Worm (Caenorhabditis elegans): Measurements from ENCODE around the gene R05F9.7.

DNA sequence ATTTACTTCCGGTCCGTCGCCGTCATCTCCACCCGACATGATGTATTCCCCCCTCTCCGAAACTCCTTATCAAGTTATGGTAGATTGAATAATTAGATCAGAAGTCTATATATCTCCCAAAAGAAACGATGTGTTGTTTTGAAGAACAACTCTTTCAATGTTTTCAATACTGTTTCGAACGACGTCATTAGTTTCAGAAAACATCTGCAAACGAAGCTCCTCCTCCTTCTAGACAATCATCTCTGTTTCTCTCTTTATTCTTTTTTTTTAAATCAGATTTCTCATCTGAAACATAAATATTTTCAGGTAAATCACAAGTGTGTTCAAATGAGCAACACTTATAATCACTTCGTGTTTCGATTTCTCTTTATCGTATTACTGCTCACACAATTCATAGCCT is 36.2 kb upstream of the R05F9.7 start, which contains the start of gene T23B7.3:
- TF ChIP-seq tab-1 (GFP tag; IDR thresholded peaks at IDR 0.05) (no peak), flt-1 (GFP tag; IDR thresholded peaks at IDR 0.05) (no peak), ztf-29 (GFP tag; IDR thresholded peaks at IDR 0.05) (no peak), T22C8.4 (GFP tag; IDR thresholded peaks at IDR 0.05) (no peak), cog-1 (tag; optimal IDR thresholded peaks at IDR 0.05) (no peak), med-1 (GFP tag; optimal IDR thresholded peaks at IDR 0.05; ENCODE audit: insufficient read depth) (no peak)
